Fruit fly (Drosophila melanogaster): Measurements from ENCODE around the gene Rpn9.

Gene Rpn9

dm6 chr3R:23722680-23723372 lies 10.4 kb downstream of the Rpn9 start, which contains the start of gene CG10365:
TSS of gene CG10365 (plus strand) at chr3R:23723331.
- TF ChIP-seq HLH106 (tag; optimal IDR thresholded peaks at IDR 0.05) = peak; percentile 76
- no peak for TF ChIP-seq Dfd (GFP tag; optimal IDR thresholded peaks at IDR 0.05)
- no peak for TF ChIP-seq Hr78 (GFP tag; optimal IDR thresholded peaks at IDR 0.05)
- TF ChIP-seq jim (GFP tag; optimal IDR thresholded peaks at IDR 0.05) = no peak
- TF ChIP-seq Hnf4 (GFP tag; optimal IDR thresholded peaks at IDR 0.05) = peak; percentile 52
- TF ChIP-seq ey (GFP tag; optimal IDR thresholded peaks at IDR 0.05) = peak; percentile 43
- no peak for TF ChIP-seq CrebA (GFP tag; optimal IDR thresholded peaks at IDR 0.05; ENCODE audit: borderline replicate concordance)
- TF ChIP-seq pan (optimal IDR thresholded peaks at IDR 0.05) = no peak
- TF ChIP-seq sv (GFP tag; optimal IDR thresholded peaks at IDR 0.05) = no peak
- peak; percentile 50 to 80 for TF ChIP-seq dl (GFP tag; optimal IDR thresholded peaks at IDR 0.05; ENCODE audit: insufficient read depth in 1 of 2, partially characterized antibody in 2 of 2)
- TF ChIP-seq dsf (GFP tag; optimal IDR thresholded peaks at IDR 0.05; ENCODE audit: borderline replicate concordance) = no peak
- no peak for TF ChIP-seq Mio (GFP tag; optimal IDR thresholded peaks at IDR 0.05)
- no peak for TF ChIP-seq Jra (GFP tag; optimal IDR thresholded peaks at IDR 0.05)
- peak; percentile 88 for TF ChIP-seq Dif (GFP tag; optimal IDR thresholded peaks at IDR 0.05; ENCODE audit: partially characterized antibody)
- TF ChIP-seq brk (GFP tag; optimal IDR thresholded peaks at IDR 0.05) = peak; percentile 69
- TF ChIP-seq Sp1 (GFP tag; optimal IDR thresholded peaks at IDR 0.05) = peak; percentile 93
- TF ChIP-seq sage (GFP tag; optimal IDR thresholded peaks at IDR 0.05) = no peak
- no peak for TF ChIP-seq Rel (GFP tag; optimal IDR thresholded peaks at IDR 0.05)
- peak; percentile 2 for TF ChIP-seq Rel (tag; optimal IDR thresholded peaks at IDR 0.05)
- TF ChIP-seq N (GFP tag; optimal IDR thresholded peaks at IDR 0.05) = no peak
- TF ChIP-seq Vsx2 (GFP tag; optimal IDR thresholded peaks at IDR 0.05; ENCODE audit: partially characterized antibody) = peak; percentile 18
- no peak for TF ChIP-seq GATAd (GFP tag; optimal IDR thresholded peaks at IDR 0.05)
- TF ChIP-seq fru (GFP tag; optimal IDR thresholded peaks at IDR 0.05) = peak; percentile 81
- TF ChIP-seq CG9705 (GFP tag; optimal IDR thresholded peaks at IDR 0.05) = peak; percentile 21
- peak; percentile 7 for TF ChIP-seq tai (GFP tag; optimal IDR thresholded peaks at IDR 0.05)
- no peak for TF ChIP-seq usp (GFP tag; optimal IDR thresholded peaks at IDR 0.05)
- peak; percentile 85 for TF ChIP-seq psq (GFP tag; optimal IDR thresholded peaks at IDR 0.05)
- peak; percentile 85 for TF ChIP-seq rgr (GFP tag; optimal IDR thresholded peaks at IDR 0.05)
- no peak for TF ChIP-seq br (GFP tag; optimal IDR thresholded peaks at IDR 0.05)
- TF ChIP-seq Myc (optimal IDR thresholded peaks at IDR 0.05) = no peak
- TF ChIP-seq h (GFP tag; optimal IDR thresholded peaks at IDR 0.05) = peak; percentile 76
- TF ChIP-seq woc (GFP tag; optimal IDR thresholded peaks at IDR 0.05) = peak; percentile 53
- TF ChIP-seq Hr83 (GFP tag; optimal IDR thresholded peaks at IDR 0.05; ENCODE audit: poor library complexity, severe bottlenecking) = no peak
- TF ChIP-seq CG32264 (GFP tag; optimal IDR thresholded peaks at IDR 0.05) = no peak
- TF ChIP-seq foxo (GFP tag; optimal IDR thresholded peaks at IDR 0.05) = peak in 1 of 2 experiments; percentile 91
- no peak for TF ChIP-seq lola (GFP tag; optimal IDR thresholded peaks at IDR 0.05)
- TF ChIP-seq OdsH (GFP tag; optimal IDR thresholded peaks at IDR 0.05) = peak; percentile 91
- peak; percentile 35 for TF ChIP-seq dmrt93B (GFP tag; optimal IDR thresholded peaks at IDR 0.05)

DNA sequence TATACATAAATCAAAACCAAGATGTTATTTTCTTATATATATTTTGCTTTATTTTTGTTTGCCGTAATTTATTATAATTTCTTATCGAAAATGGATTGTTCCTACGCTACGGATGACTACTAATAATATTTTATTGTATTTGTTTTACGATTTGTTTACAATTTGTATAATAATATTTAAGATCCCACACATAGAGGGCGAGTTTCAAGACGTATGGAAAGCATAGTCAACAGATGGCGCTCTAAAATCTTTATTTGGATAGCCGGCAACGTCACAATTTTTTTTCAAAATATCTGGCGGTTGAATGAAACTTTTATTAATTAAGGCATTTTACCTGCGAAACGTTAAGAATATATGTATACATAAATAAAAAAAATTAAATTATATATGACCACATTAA lies 11.3 kb downstream of the Rpn9 start:
- TF ChIP-seq Rel (GFP tag; optimal IDR thresholded peaks at IDR 0.05) (no peak), Rel (tag; optimal IDR thresholded peaks at IDR 0.05) (no peak), dmrt93B (GFP tag; optimal IDR thresholded peaks at IDR 0.05) (peak; percentile 25), br (GFP tag; optimal IDR thresholded peaks at IDR 0.05) (no peak), GATAd (GFP tag; optimal IDR thresholded peaks at IDR 0.05) (no peak), h (GFP tag; optimal IDR thresholded peaks at IDR 0.05) (peak; percentile 41), pan (optimal IDR thresholded peaks at IDR 0.05) (no peak), CrebA (GFP tag; optimal IDR thresholded peaks at IDR 0.05; ENCODE audit: borderline replicate concordance) (peak; percentile 6), foxo (GFP tag; optimal IDR thresholded peaks at IDR 0.05) (peak in 1 of 2 experiments; percentile 49), Jra (GFP tag; optimal IDR thresholded peaks at IDR 0.05) (no peak), psq (GFP tag; optimal IDR thresholded peaks at IDR 0.05) (no peak), HLH106 (tag; optimal IDR thresholded peaks at IDR 0.05) (peak; percentile 39), CG9705 (GFP tag; optimal IDR thresholded peaks at IDR 0.05) (peak; percentile 8), brk (GFP tag; optimal IDR thresholded peaks at IDR 0.05) (peak; percentile 44), ey (GFP tag; optimal IDR thresholded peaks at IDR 0.05) (no peak), Dif (GFP tag; optimal IDR thresholded peaks at IDR 0.05; ENCODE audit: partially characterized antibody) (no peak), fru (GFP tag; optimal IDR thresholded peaks at IDR 0.05) (peak; percentile 30), jim (GFP tag; optimal IDR thresholded peaks at IDR 0.05) (no peak), rgr (GFP tag; optimal IDR thresholded peaks at IDR 0.05) (peak; percentile 17), lola (GFP tag; optimal IDR thresholded peaks at IDR 0.05) (no peak), Hnf4 (GFP tag; optimal IDR thresholded peaks at IDR 0.05) (peak; percentile 23), sv (GFP tag; optimal IDR thresholded peaks at IDR 0.05) (no peak), Sp1 (GFP tag; optimal IDR thresholded peaks at IDR 0.05) (no peak), Hr83 (GFP tag; optimal IDR thresholded peaks at IDR 0.05; ENCODE audit: poor library complexity, severe bottlenecking) (no peak), Mio (GFP tag; optimal IDR thresholded peaks at IDR 0.05) (no peak), Vsx2 (GFP tag; optimal IDR thresholded peaks at IDR 0.05; ENCODE audit: partially characterized antibody) (peak; percentile 1)

All from whole organism, wandering third instar larva.